Worm (Caenorhabditis elegans): Measurements from ENCODE around the gene srz-79.

srz-79 gene

DNA sequence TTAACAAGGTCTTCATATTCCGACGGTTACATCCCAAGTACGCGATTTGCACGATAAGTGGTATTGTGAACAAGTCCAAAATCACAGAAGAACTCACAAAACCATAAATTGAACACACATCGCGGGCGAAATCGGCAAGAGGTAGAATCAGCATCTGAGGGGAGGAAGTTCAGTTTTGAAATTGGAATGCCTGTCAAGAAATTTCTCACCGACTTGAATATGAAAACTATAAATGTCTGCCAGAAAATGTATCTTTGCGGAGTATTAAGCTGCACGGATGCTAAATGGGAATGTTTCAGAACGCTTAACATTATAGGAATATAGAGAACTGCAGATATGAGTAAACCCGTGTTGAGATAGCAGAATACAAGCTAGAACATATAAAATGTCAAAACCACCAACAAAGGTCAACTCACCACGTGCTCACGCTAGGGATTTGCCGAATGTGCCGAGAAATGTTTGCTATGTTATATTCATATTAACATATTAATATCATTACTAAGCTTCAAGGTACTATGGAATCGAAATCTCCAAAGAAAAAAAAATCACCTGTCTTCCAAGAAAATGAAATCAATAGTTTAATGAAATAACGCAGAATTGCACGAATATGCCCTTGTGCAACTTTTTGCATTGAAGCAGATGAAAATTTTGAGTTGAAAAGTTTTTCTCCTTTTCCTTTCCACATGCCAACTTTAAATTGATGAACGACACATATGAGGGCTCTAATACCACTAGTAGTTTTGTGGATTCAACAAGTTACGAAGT, 11.0 kb upstream of the srz-79 start, which contains the start of gene srz-82:
TSS of gene srz-82 (plus strand) at position 701 of the 765 bp plus-strand sequence.
- TF ChIP-seq F37B4.10 (GFP tag; IDR thresholded peaks at IDR 0.05) (no peak), somi-1 (GFP tag; optimal IDR thresholded peaks at IDR 0.05) (no peak), Y79H2A.3 (GFP tag; conservative IDR thresholded peaks at IDR 0.05) (no peak)

DNA sequence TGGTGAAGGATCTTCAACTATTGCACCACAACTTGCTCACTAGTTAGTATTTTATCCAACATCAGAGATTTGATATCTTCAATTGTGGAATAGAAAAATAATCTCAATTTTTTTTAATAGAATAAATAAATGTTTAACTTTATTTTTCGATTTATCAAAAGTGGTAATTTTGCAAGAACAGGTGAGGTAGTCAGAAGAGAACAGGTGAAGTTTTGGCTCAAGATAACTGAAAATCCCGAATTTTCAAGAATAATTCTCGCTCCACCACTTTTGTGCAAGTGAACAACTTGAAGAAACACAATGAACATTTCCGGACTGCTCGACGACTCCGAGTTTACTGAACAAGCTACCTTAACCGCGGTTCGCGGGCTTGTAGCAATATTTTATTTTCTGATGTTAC, 1.9 kb upstream of the srz-79 start, which contains the start of gene srz-78:
TSS of gene srz-78 (plus strand) at position 301 of the 400 bp plus-strand sequence.
- TF ChIP-seq ama-1 (optimal IDR thresholded peaks at IDR 0.05) = no peak
- TF ChIP-seq ama-1 (GFP tag; optimal IDR thresholded peaks at IDR 0.05) = no peak
- no peak for TF ChIP-seq K12H6.12 (tag; optimal IDR thresholded peaks at IDR 0.05)
- TF ChIP-seq nhr-120 (GFP tag; IDR thresholded peaks at IDR 0.05) = no peak
- no peak for TF ChIP-seq let-607 (tag; optimal IDR thresholded peaks at IDR 0.05)
- no peak for TF ChIP-seq lin-35 (GFP tag; optimal IDR thresholded peaks at IDR 0.05)
- no peak for TF ChIP-seq somi-1 (GFP tag; optimal IDR thresholded peaks at IDR 0.05)
- no peak for TF ChIP-seq him-1 (tag; optimal IDR thresholded peaks at IDR 0.05)
- TF ChIP-seq attf-5 (GFP tag; optimal IDR thresholded peaks at IDR 0.05) = no peak
- TF ChIP-seq atf-7 (tag; optimal IDR thresholded peaks at IDR 0.05) = no peak
- no peak for TF ChIP-seq zfh-2 (GFP tag; conservative IDR thresholded peaks at IDR 0.05)
- no peak for TF ChIP-seq egrh-3 (GFP tag; IDR thresholded peaks at IDR 0.05)
- TF ChIP-seq nfya-2 (GFP tag; IDR thresholded peaks at IDR 0.05) = no peak
- no peak for TF ChIP-seq bed-1 (GFP tag; IDR thresholded peaks at IDR 0.05)

DNA sequence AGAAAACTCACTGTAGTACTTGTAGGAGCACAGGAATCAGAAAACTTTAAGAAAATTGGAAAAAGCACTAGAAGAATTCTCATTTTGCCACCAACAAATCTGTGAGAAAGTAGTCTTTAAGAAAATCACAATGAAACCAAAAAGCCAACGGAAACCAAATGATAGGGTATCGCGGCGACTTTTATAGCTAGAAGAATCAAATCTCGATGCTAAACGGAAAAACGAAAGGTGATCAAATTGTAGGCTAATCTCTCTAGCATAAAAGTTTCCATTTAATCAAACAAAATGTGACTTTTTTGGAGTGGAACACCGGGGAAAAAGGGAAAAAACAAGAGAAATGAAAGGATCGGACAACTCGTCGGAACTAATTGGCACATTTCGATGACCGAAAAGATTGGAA, 2.9 kb downstream of the srz-79 start, which contains the start of gene C09G12.17:
TSS of gene C09G12.17 (minus strand) at position 101 of the 400 bp plus-strand sequence.
- no peak for TF ChIP-seq madf-6 (GFP tag; IDR thresholded peaks at IDR 0.05)
- no peak for TF ChIP-seq mcd-1 (GFP tag; IDR thresholded peaks at IDR 0.05)
- no peak for TF ChIP-seq hsf-1 (GFP tag; IDR thresholded peaks at IDR 0.05)
- no peak for TF ChIP-seq aptf-2 (GFP tag; conservative IDR thresholded peaks at IDR 0.05)
- TF ChIP-seq F57C9.4 (tag; optimal IDR thresholded peaks at IDR 0.05) = no peak
- TF ChIP-seq rec-8 (tag; optimal IDR thresholded peaks at IDR 0.05) = no peak
- no peak for TF ChIP-seq egrh-3 (GFP tag; IDR thresholded peaks at IDR 0.05)
- no peak for TF ChIP-seq die-1 (tag; optimal IDR thresholded peaks at IDR 0.05)
- TF ChIP-seq repo-1 (tag; optimal IDR thresholded peaks at IDR 0.05) = no peak
- TF ChIP-seq Y67H2A.10 (GFP tag; conservative IDR thresholded peaks at IDR 0.05) = no peak

DNA sequence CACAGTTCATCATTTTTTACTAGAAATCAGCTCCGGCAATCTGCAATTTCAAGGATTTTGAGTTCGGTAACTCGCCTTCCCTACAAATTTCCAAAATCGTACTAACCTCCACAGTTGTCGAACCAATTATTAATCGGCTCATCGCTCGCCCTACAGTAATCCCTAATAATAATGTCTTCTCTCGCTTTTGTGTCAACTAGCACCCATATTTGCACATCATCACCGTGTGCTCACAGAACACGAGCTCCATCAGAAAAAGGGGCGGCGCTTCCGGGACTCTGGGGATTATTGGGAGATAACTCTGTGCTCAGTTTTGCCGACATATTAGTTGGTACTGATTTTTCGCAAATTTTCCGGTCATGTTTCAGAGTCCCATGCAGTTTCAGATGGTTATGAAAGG, 4.5 kb downstream of the srz-79 start, which contains the start of gene ceh-53:
TSS of gene ceh-53 (plus strand) at position 301 of the 400 bp plus-strand sequence.
- TF ChIP-seq F55B11.4 (tag; optimal IDR thresholded peaks at IDR 0.05; ENCODE audit: borderline replicate concordance, insufficient read depth) = no peak

DNA sequence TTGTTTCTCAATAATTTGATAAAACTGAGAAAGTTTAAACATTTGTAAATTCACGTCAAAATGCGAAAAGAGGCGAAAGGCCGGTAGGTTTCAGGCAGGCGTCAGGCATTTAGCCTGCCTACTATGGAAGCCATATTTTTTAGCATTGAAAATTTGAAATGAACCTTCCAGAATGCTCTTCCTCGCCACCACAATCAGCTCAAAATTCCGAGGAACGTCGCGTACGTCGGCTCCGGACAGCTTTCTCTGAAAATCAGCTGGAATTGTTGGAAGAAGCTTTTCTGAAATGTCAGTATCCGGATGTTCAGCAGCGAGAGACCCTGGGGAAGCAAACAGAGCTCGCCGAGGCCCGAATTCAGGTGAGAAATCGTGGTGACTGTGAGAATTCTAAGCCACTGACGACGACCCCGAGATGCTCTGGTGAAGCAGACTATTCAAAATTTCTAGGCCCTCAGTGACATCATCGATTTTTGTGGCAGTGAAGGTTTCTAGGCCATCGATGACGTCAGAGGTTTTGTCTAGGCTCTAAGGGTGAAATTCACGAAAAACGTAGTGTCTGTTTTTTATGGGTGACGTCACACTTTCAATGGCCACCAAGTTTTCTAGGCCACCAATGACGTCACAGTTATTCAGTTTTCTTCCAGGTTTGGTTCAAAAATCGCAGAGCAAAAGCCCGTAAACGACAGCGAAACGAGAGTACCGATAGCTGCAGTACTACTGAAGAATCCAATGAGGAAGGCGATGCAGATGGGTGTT, 8.7 kb downstream of the srz-79 start:
- TF ChIP-seq cebp-2 (GFP tag; IDR thresholded peaks at IDR 0.05) = no peak
- no peak for TF ChIP-seq zim-3 (tag; optimal IDR thresholded peaks at IDR 0.05)
- TF ChIP-seq zfh-2 (GFP tag; conservative IDR thresholded peaks at IDR 0.05) = peak; percentile 47; the same call in 1 of the 2 replicates
- TF ChIP-seq xnd-1 (tag; optimal IDR thresholded peaks at IDR 0.05) = no peak
- TF ChIP-seq let-607 (tag; optimal IDR thresholded peaks at IDR 0.05) = no peak
- TF ChIP-seq ztf-18 (tag; optimal IDR thresholded peaks at IDR 0.05) = no peak
- 0 out of 2 replicates have a peak, but pooled peaks have one; percentile 35 for TF ChIP-seq ceh-58 (GFP tag; IDR thresholded peaks at IDR 0.05)

Data from whole organism, young adult.